Fruit fly (Drosophila melanogaster) whole organism, pupa: ENCODE measurements around the gene nst.

Source experiments
- CG10348 ChIP-seq: fragments of 200-800 bp; sonication (Bioruptor generic); IDR thresholded peaks from 2 replicates; pipeline ENCODE4 v1.3.6; 2022; ENCODE audit warnings: missing biosample characterization, missing genetic modification characterization
- CG12605 ChIP-seq: fragments of 200-800 bp; sonication (Bioruptor generic); IDR thresholded peaks from 2 replicates; pipeline ENCODE4 v1.3.6; 2022; ENCODE audit warnings: missing biosample characterization, missing genetic modification characterization
- CG13204 ChIP-seq: fragments of 200-800 bp; sonication (Bioruptor generic); optimal IDR thresholded peaks from 2 replicates; lab custom pipeline; 2018; ENCODE audit warnings: missing biosample characterization, mild to moderate bottlenecking, missing genetic modification characterization, moderate library complexity
- CG14655 ChIP-seq: fragments of 200-800 bp; sonication (Bioruptor generic); optimal IDR thresholded peaks from 3 replicates; lab custom pipeline; 2017; ENCODE audit warnings: mild to moderate bottlenecking, missing biosample characterization, missing genetic modification reagents, missing genetic modification characterization
- CG15710 ChIP-seq: fragments of 200-800 bp; sonication (Bioruptor generic); optimal IDR thresholded peaks from 2 replicates; lab custom pipeline; 2018; ENCODE audit warnings: missing biosample characterization, mild to moderate bottlenecking, missing genetic modification characterization, moderate library complexity
- CG17806 ChIP-seq: fragments of 200-800 bp; sonication (Bioruptor generic); optimal IDR thresholded peaks from 2 replicates; lab custom pipeline; 2018; ENCODE audit warnings: missing biosample characterization, mild to moderate bottlenecking, missing genetic modification characterization, moderate library complexity
- CG32121 ChIP-seq: fragments of 200-800 bp; sonication (Bioruptor generic); IDR thresholded peaks from 2 replicates; pipeline ENCODE4 v1.3.6; 2022; ENCODE audit warnings: missing biosample characterization, missing genetic modification characterization
- CG34367 ChIP-seq: fragments of 200-800 bp; sonication (Bioruptor generic); optimal IDR thresholded peaks from 2 replicates; lab custom pipeline; 2018; ENCODE audit warnings: missing biosample characterization, mild to moderate bottlenecking, missing genetic modification characterization
- CG4496 ChIP-seq: fragments of 200-800 bp; sonication (Bioruptor generic); IDR thresholded peaks from 3 replicates; pipeline ENCODE4 v1.3.6; 2022; ENCODE audit warnings: missing biosample characterization, missing genetic modification characterization
- CG8159 ChIP-seq: fragments of 200-800 bp; sonication (Bioruptor generic); optimal IDR thresholded peaks from 3 replicates; lab custom pipeline; 2018; ENCODE audit warnings: missing biosample characterization, mild to moderate bottlenecking, missing genetic modification characterization, moderate library complexity
- CG8301 ChIP-seq: fragments of 200-800 bp; sonication (Bioruptor generic); optimal IDR thresholded peaks from 2 replicates; lab custom pipeline; 2018; ENCODE audit warnings: missing biosample characterization, mild to moderate bottlenecking, missing genetic modification characterization
- CG9948 ChIP-seq: fragments of 200-800 bp; sonication (Bioruptor generic); optimal IDR thresholded peaks from 2 replicates; lab custom pipeline; 2018; ENCODE audit warnings: missing biosample characterization, mild to moderate bottlenecking, missing genetic modification characterization, moderate library complexity
- D1 ChIP-seq: fragments of 200-800 bp; sonication (Bioruptor generic); optimal IDR thresholded peaks from 2 replicates; lab custom pipeline; 2018; ENCODE audit warnings: missing biosample characterization, mild to moderate bottlenecking, missing genetic modification characterization, moderate library complexity
- EcR ChIP-seq: fragments of 200-800 bp; sonication (Bioruptor generic); optimal IDR thresholded peaks from 3 replicates; lab custom pipeline; 2019; ENCODE audit warnings: missing biosample characterization, missing genetic modification characterization, mild to moderate bottlenecking, moderate library complexity, missing genetic modification reagents
- Ets98B ChIP-seq: fragments of 200-800 bp; sonication (Bioruptor generic); IDR thresholded peaks from 2 replicates; pipeline ENCODE4 v1.3.6; 2022; ENCODE audit warnings: missing biosample characterization, missing genetic modification characterization
- Pif1A ChIP-seq: fragments of 200-800 bp; sonication (Bioruptor generic); optimal IDR thresholded peaks from 3 replicates; lab custom pipeline; 2016; ENCODE audit warnings: missing biosample characterization, missing genetic modification characterization
- Pif1B ChIP-seq: fragments of 200-800 bp; sonication (Bioruptor generic); optimal IDR thresholded peaks from 3 replicates; lab custom pipeline; 2016; ENCODE audit warnings: missing biosample characterization, missing genetic modification characterization
- Snoo ChIP-seq: fragments of 200-800 bp; sonication (Bioruptor generic); optimal IDR thresholded peaks from 3 replicates; lab custom pipeline; 2017; ENCODE audit warnings: missing biosample characterization, mild to moderate bottlenecking, missing genetic modification characterization, inconsistent platforms
- fd96Ca ChIP-seq: fragments of 200-800 bp; sonication (Bioruptor generic); IDR thresholded peaks from 3 replicates; pipeline ENCODE4 v1.3.6; 2022; ENCODE audit warnings: missing biosample characterization, missing genetic modification characterization
- gl ChIP-seq: fragments of 200-800 bp; sonication (Bioruptor generic); optimal IDR thresholded peaks from 2 replicates; lab custom pipeline; 2018; ENCODE audit warnings: missing biosample characterization, mild to moderate bottlenecking, missing genetic modification characterization
- rn ChIP-seq: fragments of 200-800 bp; sonication (Bioruptor generic); IDR thresholded peaks from 2 replicates; pipeline ENCODE4 v1.3.6; 2022; ENCODE audit warnings: missing biosample characterization, missing genetic modification characterization

nst gene

DNA sequence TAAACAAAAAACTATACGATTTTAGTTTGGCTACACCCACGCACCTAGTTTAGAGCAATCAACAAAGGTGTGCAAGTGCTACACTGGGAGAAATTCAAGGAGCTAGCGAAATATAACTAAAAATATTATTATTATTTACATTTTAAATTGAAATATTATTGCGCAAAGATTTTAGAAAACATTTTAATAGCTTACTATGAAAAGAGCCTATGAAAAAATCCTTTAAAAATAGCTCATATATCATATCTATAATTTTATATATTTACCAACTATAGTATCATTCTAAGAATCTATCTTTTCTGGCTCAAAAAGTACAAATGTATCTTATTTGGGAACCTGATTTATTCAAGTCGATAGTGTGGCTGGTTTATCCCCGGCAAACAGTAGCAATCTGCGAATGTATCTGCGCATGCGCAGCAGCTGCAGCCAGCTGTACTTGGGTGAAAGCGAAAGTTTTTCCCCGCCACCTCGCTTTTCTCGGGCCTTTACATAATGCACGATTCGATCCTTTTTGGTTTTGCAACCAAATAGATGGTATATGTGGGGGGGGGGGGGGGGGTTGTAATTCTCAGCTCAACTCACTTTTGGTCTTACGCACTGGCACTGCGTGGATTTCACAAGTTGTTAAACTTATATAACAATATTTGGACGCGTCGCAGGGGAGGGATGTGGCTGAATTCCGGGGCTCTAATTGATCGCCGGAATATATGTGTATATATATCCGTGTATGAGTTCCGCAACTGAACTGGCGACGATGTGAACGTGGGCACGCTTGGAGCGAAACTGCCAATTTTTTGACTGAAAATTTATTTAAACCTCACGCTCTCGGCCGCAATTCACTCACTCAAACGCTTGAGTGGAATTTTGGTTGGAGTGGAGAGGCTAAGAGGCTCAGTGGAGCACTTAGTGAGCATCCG lies 33.3 kb downstream of the nst start, which contains the start of gene CG10657:
Gene CG10657, minus strand, starts transcription at position 789 of the 917 bp plus-strand sequence.
- TF ChIP-seq Pif1A (GFP tag; lab: Kevin White, UChicago) (no peak), CG17806 (peak; percentile 6), fd96Ca (0 out of 3 replicates have a peak, but pooled peaks have one; percentile 15), rn (no peak), CG9948 (tag; lab: Kevin White, UChicago) (peak; percentile 18), CG15710 (tag; lab: Kevin White, UChicago) (peak; percentile 11), CG14655 (no peak), CG4496 (GFP tag; lab: Robert Waterston, UW) (0 out of 3 replicates have a peak, but pooled peaks have one; percentile 32), CG8159 (tag; lab: Kevin White, UChicago) (no peak), CG32121 (peak; percentile 35; the same call in 1 of the 2 replicates), Snoo (no peak), CG13204 (GFP tag; lab: Kevin White, UChicago) (no peak), gl (tag; lab: Kevin White, UChicago) (no peak)

dm6 chr3L:12495312-12495725 lies 34.7 kb downstream of the nst start:
- TF ChIP-seq CG9948 (tag; lab: Kevin White, UChicago) (peak; percentile 82), Ets98B (peak; percentile 67), CG4496 (GFP tag; lab: Robert Waterston, UW) (no peak; the same call in none of the 3 replicates), fd96Ca (peak; percentile 69; the same call in 2 of the 3 replicates), CG12605 (GFP tag; lab: Robert Waterston, UW) (0 out of 2 replicates have a peak, but pooled peaks have one; percentile 20), CG10348 (GFP tag; lab: Robert Waterston, UW) (peak; percentile 20; the same call in 1 of the 2 replicates), CG8301 (tag; lab: Kevin White, UChicago) (peak; percentile 92), CG8159 (tag; lab: Kevin White, UChicago) (peak; percentile 87), CG14655 (peak; percentile 95), Snoo (peak; percentile 86), EcR (GFP tag; lab: Kevin White, UChicago) (no peak), CG17806 (peak; percentile 76), CG32121 (peak; percentile 73), Pif1A (GFP tag; lab: Kevin White, UChicago) (peak; percentile 84), rn (0 out of 2 replicates have a peak, but pooled peaks have one; percentile 25), Pif1B (GFP tag; lab: Kevin White, UChicago) (peak; percentile 83), CG15710 (tag; lab: Kevin White, UChicago) (peak; percentile 85), CG13204 (GFP tag; lab: Kevin White, UChicago) (no peak), CG34367 (tag; lab: Kevin White, UChicago) (peak; percentile 75), gl (tag; lab: Kevin White, UChicago) (peak; percentile 60), D1 (tag; lab: Kevin White, UChicago) (peak; percentile 75)

- TF ChIP-seq rn (no peak), Snoo (no peak), gl (tag; lab: Kevin White, UChicago) (no peak), fd96Ca (no peak), Ets98B (no peak), CG15710 (tag; lab: Kevin White, UChicago) (no peak), CG9948 (tag; lab: Kevin White, UChicago) (no peak), CG8159 (tag; lab: Kevin White, UChicago) (no peak), CG12605 (GFP tag; lab: Robert Waterston, UW) (no peak), D1 (tag; lab: Kevin White, UChicago) (no peak), CG13204 (GFP tag; lab: Kevin White, UChicago) (no peak), CG10348 (GFP tag; lab: Robert Waterston, UW) (no peak), Pif1B (GFP tag; lab: Kevin White, UChicago) (no peak), Pif1A (GFP tag; lab: Kevin White, UChicago) (no peak), CG32121 (no peak), EcR (GFP tag; lab: Kevin White, UChicago) (no peak), CG8301 (tag; lab: Kevin White, UChicago) (no peak), CG34367 (tag; lab: Kevin White, UChicago) (no peak)
These were observed 35.7 kb downstream of the nst start for dm6 chr3L:12494273-12494672.

DNA sequence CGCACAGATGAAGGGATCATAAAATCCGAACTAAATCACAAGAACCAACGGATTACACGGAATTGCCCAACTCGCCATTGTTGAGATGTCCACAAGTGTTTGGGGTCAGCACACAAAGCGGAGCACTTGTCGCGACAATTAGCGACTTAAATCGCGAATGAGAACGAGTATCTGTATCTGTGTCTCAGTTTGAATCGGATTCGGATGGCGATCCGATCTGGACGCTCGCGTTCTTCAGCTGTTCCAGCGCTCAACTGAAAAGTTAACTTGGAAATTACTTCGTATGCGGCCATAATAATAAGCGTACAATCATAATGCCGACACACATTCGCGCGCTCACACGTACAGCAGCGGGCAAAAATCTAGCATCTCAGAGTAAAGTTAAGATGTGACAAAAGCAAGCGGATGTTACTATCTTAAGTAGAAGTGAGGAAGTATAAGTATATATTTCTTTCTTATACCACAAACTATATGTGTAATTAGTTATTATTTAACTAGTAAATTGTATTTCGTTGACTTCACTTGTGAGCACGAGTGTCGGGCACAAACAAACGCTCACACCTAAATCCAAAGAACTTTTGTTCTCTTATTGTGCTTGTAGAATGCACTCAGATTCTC lies 39.4 kb downstream of the nst start, which contains the start of gene CG10660:
Gene CG10660, minus strand, starts transcription at position 259 of the 618 bp plus-strand sequence.
- TF ChIP-seq CG9948 (tag; lab: Kevin White, UChicago) (peak; percentile 85), Pif1A (GFP tag; lab: Kevin White, UChicago) (peak; percentile 94), CG8301 (tag; lab: Kevin White, UChicago) (peak; percentile 94), CG14655 (peak; percentile 94), D1 (tag; lab: Kevin White, UChicago) (peak; percentile 69), gl (tag; lab: Kevin White, UChicago) (peak; percentile 61), CG12605 (GFP tag; lab: Robert Waterston, UW) (peak; percentile 93), Ets98B (peak; percentile 97), CG13204 (GFP tag; lab: Kevin White, UChicago) (peak; percentile 60), CG32121 (peak; percentile 95), Snoo (peak; percentile 85), Pif1B (GFP tag; lab: Kevin White, UChicago) (peak; percentile 96), fd96Ca (peak; percentile 96), CG17806 (peak; percentile 89), CG4496 (GFP tag; lab: Robert Waterston, UW) (peak; percentile 96), CG10348 (GFP tag; lab: Robert Waterston, UW) (peak; percentile 79; the same call in 1 of the 2 replicates), rn (peak; percentile 81; the same call in 1 of the 2 replicates), CG15710 (tag; lab: Kevin White, UChicago) (peak; percentile 87), CG34367 (tag; lab: Kevin White, UChicago) (peak; percentile 89), CG8159 (tag; lab: Kevin White, UChicago) (peak; percentile 89), EcR (GFP tag; lab: Kevin White, UChicago) (peak; percentile 50)
